Worm (Caenorhabditis elegans) whole organism, L2 larva: Measurements from ENCODE around the gene tag-52.
A peak's percentile ranks its signal among the peaks of the same experiment; 100 is the strongest.

Experiments used
- C34F6.9 ChIP-seq: fragments of 150-350 bp; optimal IDR thresholded peaks from 2 replicates; lab custom pipeline; 2014; ENCODE audit warnings: missing biosample characterization, missing genetic modification characterization
- F13H6.1 ChIP-seq: sonication (generic microtip); optimal IDR thresholded peaks from 2 replicates; lab custom pipeline; 2016; ENCODE audit warnings: missing genetic modification characterization, missing compliant biosample characterization
- R02D3.7 ChIP-seq: fragments of 150-350 bp; optimal IDR thresholded peaks from 2 replicates; lab custom pipeline; 2014; ENCODE audit warnings: missing biosample characterization, missing genetic modification characterization
- ama-1 ChIP-seq: fragments of 150-350 bp; optimal IDR thresholded peaks from 2 replicates; lab custom pipeline; 2018; ENCODE audit warnings: inconsistent platforms
- blmp-1 ChIP-seq: sonication (generic microtip); optimal IDR thresholded peaks from 2 replicates; lab custom pipeline; 2017; ENCODE audit warnings: missing genetic modification characterization, mild to moderate bottlenecking, missing compliant biosample characterization, antibody characterized with exemption, moderate library complexity; ENCODE audit not compliant: insufficient read depth
- ceh-82 ChIP-seq: fragments of 150-350 bp; optimal IDR thresholded peaks from 2 replicates; lab custom pipeline; 2014; ENCODE audit warnings: missing biosample characterization, missing genetic modification characterization
- crh-2 ChIP-seq: sonication (generic microtip); optimal IDR thresholded peaks from 2 replicates; lab custom pipeline; 2017; ENCODE audit warnings: missing biosample characterization, missing genetic modification characterization
- dmd-4 ChIP-seq: sonication (generic microtip); optimal IDR thresholded peaks from 2 replicates; lab custom pipeline; 2017; ENCODE audit warnings: missing biosample characterization, missing genetic modification characterization
- elt-1 ChIP-seq: fragments of 150-350 bp; optimal IDR thresholded peaks from 2 replicates; lab custom pipeline; 2014; ENCODE audit warnings: missing biosample characterization, missing genetic modification characterization
- fos-1 ChIP-seq: fragments of 150-350 bp; optimal IDR thresholded peaks from 2 replicates; lab custom pipeline; 2014; ENCODE audit warnings: missing biosample characterization, missing genetic modification characterization
- gmeb-1 ChIP-seq: fragments of 150-350 bp; optimal IDR thresholded peaks from 2 replicates; lab custom pipeline; 2014; ENCODE audit warnings: missing biosample characterization, missing genetic modification characterization
- lin-11 ChIP-seq: fragments of 150-350 bp; sonication (generic microtip); optimal IDR thresholded peaks from 2 replicates; lab custom pipeline; 2014; ENCODE audit warnings: missing biosample characterization, missing genetic modification characterization, inconsistent platforms, mixed read lengths
- lin-13 ChIP-seq: fragments of 150-350 bp; optimal IDR thresholded peaks from 2 replicates; lab custom pipeline; 2014; ENCODE audit warnings: missing biosample characterization, missing genetic modification reagents, missing genetic modification characterization
- lin-39 ChIP-seq: fragments of 150-350 bp; optimal IDR thresholded peaks from 2 replicates; lab custom pipeline; 2014; ENCODE audit warnings: missing biosample characterization, missing genetic modification reagents, missing genetic modification characterization
- lsy-2 ChIP-seq, 2 experiments: fragments of 150-350 bp in 1 of 2; sonication (generic microtip) in 1 of 2; optimal IDR thresholded peaks; 2 replicates each; lab custom pipeline; 2014 to 2017; ENCODE audit warnings: missing biosample characterization in 2 of 2, missing genetic modification characterization in 2 of 2
- mab-5 ChIP-seq: fragments of 150-350 bp; optimal IDR thresholded peaks from 2 replicates; lab custom pipeline; 2014; ENCODE audit warnings: missing biosample characterization, missing genetic modification characterization
- mbf-1 ChIP-seq: sonication (generic microtip); optimal IDR thresholded peaks from 2 replicates; lab custom pipeline; 2017; ENCODE audit warnings: missing biosample characterization, missing genetic modification characterization
- mdl-1 ChIP-seq, 2 experiments: fragments of 150-350 bp in 1 of 2; sonication (generic microtip) in 1 of 2; optimal IDR thresholded peaks; 2 replicates each; lab custom pipeline; 2017; ENCODE audit warnings: missing biosample characterization in 2 of 2, missing genetic modification characterization in 2 of 2
- nhr-10 ChIP-seq: sonication (generic microtip); optimal IDR thresholded peaks from 2 replicates; lab custom pipeline; 2017; ENCODE audit warnings: missing biosample characterization, missing genetic modification characterization
- nhr-11 ChIP-seq: fragments of 150-350 bp; optimal IDR thresholded peaks from 2 replicates; lab custom pipeline; 2014; ENCODE audit warnings: missing biosample characterization, missing genetic modification characterization
- nhr-129 ChIP-seq: fragments of 150-350 bp; optimal IDR thresholded peaks from 2 replicates; lab custom pipeline; 2014; ENCODE audit warnings: missing biosample characterization, missing genetic modification characterization
- nhr-21 ChIP-seq: fragments of 150-350 bp; optimal IDR thresholded peaks from 2 replicates; lab custom pipeline; 2014; ENCODE audit warnings: missing biosample characterization, missing genetic modification characterization
- nhr-237 ChIP-seq: fragments of 150-350 bp; optimal IDR thresholded peaks from 2 replicates; lab custom pipeline; 2014; ENCODE audit warnings: missing biosample characterization, missing genetic modification characterization
- nhr-25 ChIP-seq: fragments of 150-350 bp; sonication (generic microtip); optimal IDR thresholded peaks from 3 replicates; lab custom pipeline; 2014; ENCODE audit warnings: missing biosample characterization, missing genetic modification characterization
- nhr-77 ChIP-seq: fragments of 150-350 bp; optimal IDR thresholded peaks from 2 replicates; lab custom pipeline; 2014; ENCODE audit warnings: missing biosample characterization, missing genetic modification characterization
- sem-4 ChIP-seq: fragments of 150-350 bp; optimal IDR thresholded peaks from 2 replicates; lab custom pipeline; 2014; ENCODE audit warnings: missing biosample characterization, missing genetic modification reagents, missing genetic modification characterization
- sma-3 ChIP-seq: sonication (generic microtip); optimal IDR thresholded peaks from 2 replicates; lab custom pipeline; 2016; ENCODE audit warnings: missing genetic modification reagents, missing genetic modification characterization, missing compliant biosample characterization
- sma-9 ChIP-seq, 2 experiments: fragments of 150-350 bp in 1 of 2; sonication (generic microtip) in 1 of 2; optimal IDR thresholded peaks; 2 replicates each; lab custom pipeline; 2014 to 2016; ENCODE audit warnings: missing genetic modification characterization in 2 of 2, mild to moderate bottlenecking in 1 of 2, missing biosample characterization in 1 of 2, missing compliant biosample characterization in 1 of 2, missing genetic modification reagents in 1 of 2, moderate library complexity in 1 of 2
- snpc-4 ChIP-seq: fragments of 150-350 bp; optimal IDR thresholded peaks from 2 replicates; lab custom pipeline; 2014; ENCODE audit warnings: missing biosample characterization, missing genetic modification characterization
- unc-39 ChIP-seq: fragments of 150-350 bp; optimal IDR thresholded peaks from 2 replicates; lab custom pipeline; 2014; ENCODE audit warnings: missing biosample characterization, missing genetic modification characterization
- unc-55 ChIP-seq: fragments of 150-350 bp; sonication (generic microtip); optimal IDR thresholded peaks from 3 replicates; lab custom pipeline; 2014; ENCODE audit warnings: missing biosample characterization, missing genetic modification reagents, missing genetic modification characterization
- unc-62 ChIP-seq: fragments of 150-350 bp; optimal IDR thresholded peaks from 2 replicates; lab custom pipeline; 2014; ENCODE audit warnings: missing biosample characterization, missing genetic modification reagents, missing genetic modification characterization
- zag-1 ChIP-seq: fragments of 150-350 bp; optimal IDR thresholded peaks from 2 replicates; lab custom pipeline; 2014; ENCODE audit warnings: missing biosample characterization, missing genetic modification characterization
- ztf-11 ChIP-seq: sonication (generic microtip); optimal IDR thresholded peaks from 2 replicates; lab custom pipeline; 2017; ENCODE audit warnings: missing biosample characterization, missing genetic modification characterization
- ztf-4 ChIP-seq: fragments of 150-350 bp; optimal IDR thresholded peaks from 2 replicates; lab custom pipeline; 2014; ENCODE audit warnings: missing biosample characterization, missing genetic modification characterization

tag-52 gene

DNA sequence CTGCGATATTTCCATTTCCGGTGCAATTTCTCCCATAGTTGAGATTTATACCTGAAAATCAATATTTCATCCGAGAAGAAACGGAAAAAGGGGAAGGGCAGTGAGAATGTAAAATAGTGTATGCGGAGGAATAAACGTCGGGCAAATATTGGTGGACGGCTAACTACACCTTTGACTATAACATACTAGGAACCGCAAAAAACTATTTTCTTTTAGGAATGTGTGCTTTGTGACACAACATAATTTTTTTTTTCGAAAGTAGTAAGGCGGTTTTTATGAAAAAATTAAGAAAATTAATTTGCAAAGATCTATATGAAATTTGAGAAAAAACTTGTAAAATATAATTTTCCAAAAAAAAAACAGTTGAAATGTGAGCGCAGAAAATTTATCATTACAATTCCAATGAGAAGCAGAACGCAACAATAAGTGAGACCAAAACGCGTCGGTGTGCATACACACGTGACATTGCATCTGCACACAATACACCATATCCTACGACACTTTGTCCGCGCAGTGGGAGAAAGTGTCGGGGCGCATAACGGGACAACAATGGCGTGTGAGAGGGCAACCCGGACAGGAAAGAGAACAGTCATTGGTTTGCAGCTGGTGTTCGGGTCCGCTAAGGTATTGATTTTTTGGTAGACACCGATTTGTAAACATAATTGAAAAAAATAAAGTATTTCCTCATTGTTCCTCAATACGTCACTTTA lies 28.1 kb downstream of the tag-52 start, which contains the start of the genes sax-1 and R11G1.2:
sax-1 (minus strand) TSS at position 51 of the 710 bp plus-strand sequence.
R11G1.2 (plus strand) TSS at position 515 of the 710 bp plus-strand sequence.
- TF ChIP-seq R02D3.7 (tag; lab: Kevin White, UChicago), result no peak
- TF ChIP-seq lsy-2 (tag; optimal IDR thresholded peaks at IDR 0.05; lab: Kevin White, UChicago), result peak; percentile 5 to 66
- peak; percentile 74 for TF ChIP-seq C34F6.9 (tag; lab: Kevin White, UChicago)
- TF ChIP-seq dmd-4 (tag; lab: Kevin White, UChicago), result no peak
- peak; percentile 57 for TF ChIP-seq nhr-25 (tag; lab: Kevin White, UChicago)
- peak; percentile 20 for TF ChIP-seq sma-9 (GFP tag; optimal IDR thresholded peaks at IDR 0.05; lab: Kevin White, UChicago)
- TF ChIP-seq sma-9 (tag; optimal IDR thresholded peaks at IDR 0.05; lab: Kevin White, UChicago), result no peak
- TF ChIP-seq mab-5 (tag; lab: Kevin White, UChicago), result no peak
- no peak for TF ChIP-seq zag-1 (tag; lab: Kevin White, UChicago)
- peak; percentile 60 for TF ChIP-seq crh-2
- TF ChIP-seq unc-62 (GFP tag; lab: Kevin White, UChicago), result no peak
- no peak for TF ChIP-seq nhr-77 (tag; lab: Kevin White, UChicago)
- no peak for TF ChIP-seq ceh-82 (tag; lab: Kevin White, UChicago)
- TF ChIP-seq blmp-1, result peak; percentile 34
- TF ChIP-seq nhr-21 (tag; lab: Kevin White, UChicago), result peak; percentile 26
- TF ChIP-seq lin-11, result peak; percentile 39
- peak; percentile 37 to 88 for TF ChIP-seq mdl-1 (tag; optimal IDR thresholded peaks at IDR 0.05; lab: Kevin White, UChicago)
- TF ChIP-seq gmeb-1 (tag; lab: Kevin White, UChicago), result peak; percentile 19
- no peak for TF ChIP-seq unc-39
- TF ChIP-seq lin-13, result peak; percentile 16
- TF ChIP-seq sma-3, result peak; percentile 30
- TF ChIP-seq sem-4 (tag; lab: Kevin White, UChicago), result no peak
- no peak for TF ChIP-seq nhr-10 (tag; lab: Kevin White, UChicago)
- TF ChIP-seq fos-1 (tag; lab: Kevin White, UChicago), result peak; percentile 17
- TF ChIP-seq F13H6.1 (tag; lab: Kevin White, UChicago), result peak; percentile 32
- TF ChIP-seq ama-1, result no peak
- peak; percentile 61 for TF ChIP-seq unc-55 (GFP tag; lab: Kevin White, UChicago)
- TF ChIP-seq nhr-129 (tag; lab: Kevin White, UChicago), result peak; percentile 64

DNA sequence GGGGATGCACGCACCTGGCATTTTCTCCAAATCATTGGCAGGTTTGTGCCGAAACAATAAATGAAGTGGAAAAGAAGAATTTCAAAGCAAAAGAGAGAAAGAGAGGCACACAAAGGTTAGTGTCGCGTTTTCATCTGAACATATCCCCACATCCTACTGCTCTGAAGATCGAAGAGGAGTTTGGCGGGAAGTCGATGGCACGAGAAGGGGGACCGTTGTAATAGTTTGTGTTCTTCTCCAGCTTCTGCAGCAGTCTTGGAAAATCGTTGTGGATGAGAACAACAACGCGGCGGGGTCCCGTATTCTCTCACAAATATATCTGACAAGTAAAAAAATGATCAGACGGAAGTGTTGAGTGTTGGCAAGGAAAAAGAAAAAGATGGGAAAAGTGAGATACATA lies 32.4 kb downstream of the tag-52 start:
- TF ChIP-seq nhr-129 (tag; lab: Kevin White, UChicago), result peak; percentile 24
- no peak for TF ChIP-seq ztf-11 (tag; lab: Kevin White, UChicago)
- TF ChIP-seq F13H6.1 (tag; lab: Kevin White, UChicago), result peak; percentile 34

- TF ChIP-seq lin-11 (no peak), nhr-129 (tag; lab: Kevin White, UChicago) (no peak), mbf-1 (tag; lab: Kevin White, UChicago) (no peak), snpc-4 (tag; lab: Kevin White, UChicago) (no peak)
- TF ChIP-seq, all 48 proteins: peak for 0
Measured at ce11 chrX:3644796-3645195, 33.6 kb downstream of the tag-52 start, which contains the start of gene tmem-24. Gene tmem-24 (minus strand): TSS chrX:3644896.

DNA sequence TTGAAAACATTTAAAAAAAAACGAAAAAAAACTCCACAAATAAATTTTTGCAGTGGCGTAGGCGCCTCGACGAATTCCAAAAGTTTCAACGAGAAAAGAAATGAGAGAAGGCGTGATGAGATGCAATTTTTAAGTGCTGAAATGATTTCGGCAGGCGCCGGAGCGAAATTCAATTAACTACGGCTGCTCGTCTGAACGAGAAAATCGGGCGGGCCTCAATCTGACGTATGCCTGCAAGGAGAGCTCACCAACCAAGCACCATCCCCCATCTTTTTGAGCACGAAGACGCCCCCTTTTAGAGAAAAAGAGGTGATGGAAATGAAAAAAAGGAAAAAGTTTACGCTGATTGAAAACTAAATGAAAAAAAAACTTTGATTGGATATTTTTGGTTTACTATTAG lies 43.6 kb downstream of the tag-52 start:
- TF ChIP-seq lin-39 (no peak), unc-39 (no peak), ztf-4 (tag; lab: Kevin White, UChicago) (no peak), nhr-11 (tag; lab: Kevin White, UChicago) (no peak), zag-1 (tag; lab: Kevin White, UChicago) (no peak), snpc-4 (tag; lab: Kevin White, UChicago) (no peak), elt-1 (tag; lab: Kevin White, UChicago) (no peak), nhr-237 (tag; lab: Kevin White, UChicago) (no peak)
